Worm (Caenorhabditis elegans) whole organism, late embryonic: ENCODE data around the gene srxa-2.
A peak's percentile ranks its signal among the peaks of the same experiment; 100 is the strongest.

Experiments used
- C08G9.2 ChIP-seq: sonication (generic microtip); optimal IDR thresholded peaks from 2 replicates; lab custom pipeline; 2016; ENCODE audit warnings: mild to moderate bottlenecking, missing genetic modification characterization, moderate library complexity, missing compliant biosample characterization
- C38D4.7 ChIP-seq: fragments of 200-800 bp; sonication (Bioruptor generic); optimal IDR thresholded peaks from 2 replicates; lab custom pipeline; 2018; ENCODE audit warnings: mild to moderate bottlenecking, missing genetic modification characterization, moderate library complexity, missing compliant biosample characterization
- F13H6.1 ChIP-seq: sonication (generic microtip); optimal IDR thresholded peaks from 2 replicates; lab custom pipeline; 2016; ENCODE audit warnings: missing genetic modification characterization, missing compliant biosample characterization
- K02D7.2 ChIP-seq: sonication (generic microtip); optimal IDR thresholded peaks from 2 replicates; lab custom pipeline; 2017; ENCODE audit warnings: mild to moderate bottlenecking, missing genetic modification characterization, missing compliant biosample characterization
- K09A11.1 ChIP-seq: sonication (generic microtip); optimal IDR thresholded peaks from 2 replicates; lab custom pipeline; 2017; ENCODE audit warnings: antibody characterized with exemption, mild to moderate bottlenecking, missing genetic modification characterization, missing compliant biosample characterization; ENCODE audit not compliant: insufficient read depth
- T23F11.4 ChIP-seq: fragments of 200-800 bp; sonication (Bioruptor generic); optimal IDR thresholded peaks from 2 replicates; lab custom pipeline; 2018; ENCODE audit warnings: mild to moderate bottlenecking, missing genetic modification characterization, missing compliant biosample characterization
- ceh-14 ChIP-seq: sonication (generic microtip); optimal IDR thresholded peaks from 2 replicates; lab custom pipeline; 2016; ENCODE audit warnings: missing genotype, missing genetic modification characterization, missing compliant biosample characterization
- ceh-24 ChIP-seq: sonication (generic microtip); optimal IDR thresholded peaks from 2 replicates; lab custom pipeline; 2016; ENCODE audit warnings: mild to moderate bottlenecking, missing genetic modification characterization, missing compliant biosample characterization
- ceh-30 ChIP-seq: fragments of 150-350 bp; optimal IDR thresholded peaks from 2 replicates; lab custom pipeline; 2014; ENCODE audit warnings: missing biosample characterization, missing genetic modification characterization
- ceh-31 ChIP-seq: sonication (generic microtip); optimal IDR thresholded peaks from 2 replicates; lab custom pipeline; 2016; ENCODE audit warnings: missing genetic modification characterization, missing compliant biosample characterization
- ceh-34 ChIP-seq: sonication (generic microtip); optimal IDR thresholded peaks from 2 replicates; lab custom pipeline; 2016; ENCODE audit warnings: mild to moderate bottlenecking, missing genetic modification characterization, missing compliant biosample characterization
- ceh-48 ChIP-seq: sonication (generic microtip); optimal IDR thresholded peaks from 2 replicates; lab custom pipeline; 2016; ENCODE audit warnings: missing genetic modification characterization, inconsistent platforms, missing compliant biosample characterization
- ceh-6 ChIP-seq: fragments of 200-800 bp; sonication (Bioruptor generic); optimal IDR thresholded peaks from 2 replicates; lab custom pipeline; 2018; ENCODE audit warnings: mild to moderate bottlenecking, missing genetic modification characterization, missing compliant biosample characterization
- elt-2 ChIP-seq: sonication (generic microtip); optimal IDR thresholded peaks from 2 replicates; lab custom pipeline; 2016; ENCODE audit warnings: missing genetic modification reagents, missing genetic modification characterization, missing compliant biosample characterization
- elt-4 ChIP-seq: sonication (generic microtip); optimal IDR thresholded peaks from 2 replicates; lab custom pipeline; 2016; ENCODE audit warnings: missing genetic modification characterization, missing compliant biosample characterization
- ets-4 ChIP-seq: sonication (generic microtip); optimal IDR thresholded peaks from 2 replicates; lab custom pipeline; 2016; ENCODE audit warnings: missing genetic modification characterization, missing compliant biosample characterization
- eyg-1 ChIP-seq: sonication (generic microtip); optimal IDR thresholded peaks from 2 replicates; lab custom pipeline; 2016; ENCODE audit warnings: missing genotype, missing genetic modification characterization, missing compliant biosample characterization
- hlh-15 ChIP-seq: sonication (generic microtip); optimal IDR thresholded peaks from 2 replicates; lab custom pipeline; 2016; ENCODE audit warnings: missing genetic modification characterization, missing compliant biosample characterization
- hlh-30 ChIP-seq: sonication (generic microtip); optimal IDR thresholded peaks from 2 replicates; lab custom pipeline; 2017; ENCODE audit warnings: antibody characterized with exemption, missing genetic modification characterization, missing compliant biosample characterization; ENCODE audit not compliant: insufficient read depth
- lim-6 ChIP-seq: sonication (generic microtip); optimal IDR thresholded peaks from 2 replicates; lab custom pipeline; 2016; ENCODE audit warnings: missing genetic modification characterization, missing compliant biosample characterization
- lin-11 ChIP-seq: fragments of 200-800 bp; sonication (Bioruptor generic); optimal IDR thresholded peaks from 2 replicates; lab custom pipeline; 2018; ENCODE audit warnings: mild to moderate bottlenecking, missing genetic modification characterization, missing compliant biosample characterization
- mec-3 ChIP-seq: sonication (generic microtip); optimal IDR thresholded peaks from 2 replicates; lab custom pipeline; 2016; ENCODE audit warnings: borderline replicate concordance, missing genetic modification characterization, missing compliant biosample characterization
- nfya-1 ChIP-seq: sonication (generic microtip); optimal IDR thresholded peaks from 2 replicates; lab custom pipeline; 2017; ENCODE audit warnings: missing genetic modification characterization, mild to moderate bottlenecking, missing compliant biosample characterization, antibody characterized with exemption, moderate library complexity
- nhr-11 ChIP-seq: fragments of 150-350 bp; optimal IDR thresholded peaks from 2 replicates; lab custom pipeline; 2014; ENCODE audit warnings: missing biosample characterization, missing genetic modification characterization
- nhr-232 ChIP-seq: sonication (generic microtip); optimal IDR thresholded peaks from 2 replicates; lab custom pipeline; 2016; ENCODE audit warnings: missing genetic modification characterization, missing compliant biosample characterization
- odd-2 ChIP-seq: sonication (generic microtip); optimal IDR thresholded peaks from 2 replicates; lab custom pipeline; 2017; ENCODE audit warnings: antibody characterized with exemption, mild to moderate bottlenecking, missing genetic modification characterization, missing compliant biosample characterization
- pag-3 ChIP-seq: sonication (generic microtip); optimal IDR thresholded peaks from 2 replicates; lab custom pipeline; 2016; ENCODE audit warnings: missing compliant biosample characterization, missing genetic modification characterization, borderline replicate concordance
- pha-2 ChIP-seq: sonication (generic microtip); optimal IDR thresholded peaks from 2 replicates; lab custom pipeline; 2017; ENCODE audit warnings: mild to moderate bottlenecking, missing genetic modification characterization, missing compliant biosample characterization
- pha-4 ChIP-seq: fragments of 150-350 bp; optimal IDR thresholded peaks from 2 replicates; lab custom pipeline; 2018; ENCODE audit warnings: missing biosample characterization, missing genetic modification reagents, missing genetic modification characterization
- pqm-1 ChIP-seq: sonication (generic microtip); optimal IDR thresholded peaks from 2 replicates; lab custom pipeline; 2016; ENCODE audit warnings: missing genetic modification characterization, missing compliant biosample characterization
- pros-1 ChIP-seq: fragments of 150-350 bp; optimal IDR thresholded peaks from 2 replicates; lab custom pipeline; 2014; ENCODE audit warnings: missing biosample characterization, missing genetic modification reagents, missing genetic modification characterization
- rnt-1 ChIP-seq: sonication (generic microtip); optimal IDR thresholded peaks from 2 replicates; lab custom pipeline; 2016; ENCODE audit warnings: missing genetic modification characterization, missing compliant biosample characterization
- tbx-2 ChIP-seq: sonication (generic microtip); optimal IDR thresholded peaks from 2 replicates; lab custom pipeline; 2016; ENCODE audit warnings: missing genetic modification characterization, missing compliant biosample characterization
- tbx-7 ChIP-seq: sonication (generic microtip); optimal IDR thresholded peaks from 2 replicates; lab custom pipeline; 2016; ENCODE audit warnings: missing genotype, missing genetic modification characterization, missing compliant biosample characterization
- unc-42 ChIP-seq: sonication (generic microtip); optimal IDR thresholded peaks from 2 replicates; lab custom pipeline; 2016; ENCODE audit warnings: missing genotype, missing genetic modification characterization, missing compliant biosample characterization
- unc-86 ChIP-seq: sonication (generic microtip); optimal IDR thresholded peaks from 2 replicates; lab custom pipeline; 2016; ENCODE audit warnings: missing genetic modification characterization, missing compliant biosample characterization
- zip-5 ChIP-seq: sonication (generic microtip); optimal IDR thresholded peaks from 2 replicates; lab custom pipeline; 2016; ENCODE audit warnings: missing genetic modification characterization, missing compliant biosample characterization

Gene srxa-2

ce11 chrIV:9384826-9385225 lies 38.4 kb upstream of the srxa-2 start, which contains the start of gene C10C5.7:
TSS of gene C10C5.7 (plus strand) at chrIV:9385126.
- TF ChIP-seq odd-2 (no peak), pros-1 (tag; lab: Kevin White, UChicago) (no peak), eyg-1 (no peak)

ce11 chrIV:9386038-9386437 lies 37.2 kb upstream of the srxa-2 start, which contains the start of gene daf-15:
TSS of gene daf-15 (plus strand) at chrIV:9386208.
- TF ChIP-seq nhr-232 (tag; lab: Kevin White, UChicago) (no peak), F13H6.1 (tag; lab: Kevin White, UChicago) (no peak), ceh-48 (tag; lab: Kevin White, UChicago) (no peak), tbx-7 (no peak), ceh-24 (no peak), nhr-11 (tag; lab: Kevin White, UChicago) (no peak), unc-42 (tag; lab: Kevin White, UChicago) (peak; percentile 51), pqm-1 (tag; lab: Kevin White, UChicago) (no peak), rnt-1 (tag; lab: Kevin White, UChicago) (no peak), ceh-31 (no peak), ceh-34 (no peak), zip-5 (no peak), hlh-30 (tag; lab: Kevin White, UChicago) (peak; percentile 62), lin-11 (no peak), unc-86 (tag; lab: Kevin White, UChicago) (no peak), pha-4 (tag; lab: Kevin White, UChicago) (no peak), tbx-2 (no peak), lim-6 (no peak), nfya-1 (tag; lab: Kevin White, UChicago) (peak; percentile 13), elt-4 (tag; lab: Kevin White, UChicago) (no peak), C38D4.7 (GFP tag; lab: Kevin White, UChicago) (no peak)

- TF ChIP-seq elt-2 = no peak
- TF ChIP-seq, all 69 proteins: peak for 0
Measured at ce11 chrIV:9396118-9396517, 27.1 kb upstream of the srxa-2 start, which contains the start of gene col-121. TSS of gene col-121 (minus strand) at chrIV:9396218.

DNA sequence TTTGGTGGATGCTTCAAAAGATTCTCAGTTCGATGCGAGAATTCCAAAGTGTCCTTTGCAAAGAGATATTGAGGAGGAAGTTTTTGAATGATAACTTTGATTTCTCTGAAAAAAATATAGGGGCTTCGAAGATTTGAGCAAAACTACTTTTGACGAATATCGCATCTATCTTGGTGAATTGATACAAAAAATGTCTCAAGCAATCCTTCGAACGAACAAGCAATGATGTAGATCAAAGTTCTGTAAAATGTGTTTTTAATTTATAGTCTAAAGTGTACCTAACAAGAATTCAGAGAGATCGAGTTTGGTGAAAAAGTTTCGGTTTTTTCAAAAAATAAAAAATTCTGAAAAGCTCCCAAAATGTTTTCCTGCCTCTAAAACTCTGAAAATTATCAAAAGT lies 25.9 kb upstream of the srxa-2 start, which contains the start of gene F56D5.3:
TSS of gene F56D5.3 (plus strand) at position 301 of the 400 bp plus-strand sequence.
- TF ChIP-seq K09A11.1 (tag; lab: Kevin White, UChicago) (no peak), T23F11.4 (GFP tag; lab: Kevin White, UChicago) (no peak)

- no peak for TF ChIP-seq rnt-1 (tag; lab: Kevin White, UChicago)
- TF ChIP-seq pag-3 (tag; lab: Kevin White, UChicago) = no peak
- TF ChIP-seq K02D7.2 (tag; lab: Kevin White, UChicago) = no peak
- TF ChIP-seq hlh-15 = no peak
- no peak for TF ChIP-seq ceh-14 (tag; lab: Kevin White, UChicago)
- TF ChIP-seq mec-3 (tag; lab: Kevin White, UChicago) = no peak
- TF ChIP-seq tbx-2 = no peak
- no peak for TF ChIP-seq ceh-6 (GFP tag; lab: Kevin White, UChicago)
- TF ChIP-seq eyg-1 = no peak
- no peak for TF ChIP-seq ceh-30 (tag; lab: Kevin White, UChicago)
- TF ChIP-seq pha-2 (tag; lab: Kevin White, UChicago) = no peak
- no peak for TF ChIP-seq elt-2
- no peak for TF ChIP-seq ets-4 (tag; lab: Kevin White, UChicago)
- TF ChIP-seq ceh-24 = no peak
- no peak for TF ChIP-seq C08G9.2 (tag; lab: Kevin White, UChicago)
- TF ChIP-seq nhr-11 (tag; lab: Kevin White, UChicago) = no peak
Measured at ce11 chrIV:9398512-9398911, 24.7 kb upstream of the srxa-2 start, which contains the start of gene F56D5.2. TSS of gene F56D5.2 (minus strand) at chrIV:9398612.
